Worm (Caenorhabditis elegans) whole organism, L4 larva: ENCODE results near the gene F22F4.4.

Experiments used
- F26F4.8 ChIP-seq: fragments of 200-800 bp; sonication (Bioruptor generic); conservative IDR thresholded peaks from 2 replicates; pipeline ENCODE4 v1.3.6; 2022; ENCODE audit warnings: missing genetic modification characterization, missing compliant biosample characterization
- F49E8.2 ChIP-seq: sonication (generic microtip); optimal IDR thresholded peaks from 2 replicates; lab custom pipeline; 2016; ENCODE audit warnings: missing compliant biosample characterization, mild to moderate bottlenecking, missing genetic modification characterization, borderline replicate concordance
- aha-1 ChIP-seq: fragments of 150-350 bp; peaks from one replicate; lab custom pipeline; 2014; ENCODE audit warnings: missing biosample characterization, missing genetic modification characterization
- ceh-20 ChIP-seq: fragments of 200-800 bp; sonication (Bioruptor generic); IDR thresholded peaks from 2 replicates; pipeline ENCODE4 v1.3.6; 2022; ENCODE audit warnings: missing genetic modification reagents, missing genetic modification characterization, missing compliant biosample characterization
- ceh-62 ChIP-seq: sonication (generic microtip); optimal IDR thresholded peaks from 2 replicates; lab custom pipeline; 2017; ENCODE audit warnings: missing biosample characterization, missing genetic modification characterization
- ceh-82 ChIP-seq: sonication (generic microtip); optimal IDR thresholded peaks from 2 replicates; lab custom pipeline; 2017; ENCODE audit warnings: missing biosample characterization, missing genetic modification characterization
- daf-16 ChIP-seq, 3 experiments: sonication (generic microtip); optimal IDR thresholded peaks; 2 replicates each; lab custom pipeline; 2016 to 2017; ENCODE audit warnings: missing genetic modification characterization in 3 of 3, missing genetic modification reagents in 3 of 3, mild to moderate bottlenecking in 2 of 3, missing compliant biosample characterization in 2 of 3, missing biosample characterization in 1 of 3, moderate library complexity in 1 of 3
- daf-19 ChIP-seq: fragments of 200-800 bp; sonication (Bioruptor generic); conservative IDR thresholded peaks from 2 replicates; pipeline ENCODE4 v1.3.6; 2022; ENCODE audit warnings: missing genetic modification characterization, missing compliant biosample characterization
- dmd-6 ChIP-seq: fragments of 200-800 bp; sonication (Bioruptor generic); IDR thresholded peaks from 2 replicates; pipeline ENCODE4 v1.3.6; 2022; ENCODE audit warnings: missing genetic modification reagents, missing genetic modification characterization, missing compliant biosample characterization
- dpl-1 ChIP-seq: fragments of 150-350 bp; optimal IDR thresholded peaks from 2 replicates; lab custom pipeline; 2014; ENCODE audit warnings: missing biosample characterization, missing genetic modification reagents, missing genetic modification characterization
- dve-1 ChIP-seq: sonication (generic microtip); optimal IDR thresholded peaks from 2 replicates; lab custom pipeline; 2017; ENCODE audit warnings: antibody characterized with exemption, mild to moderate bottlenecking, missing genetic modification characterization, missing compliant biosample characterization; ENCODE audit not compliant: insufficient read depth
- egl-27 ChIP-seq: sonication (generic microtip); optimal IDR thresholded peaks from 3 replicates; lab custom pipeline; 2017; ENCODE audit warnings: missing biosample characterization, missing genetic modification reagents, missing genetic modification characterization
- egl-43 ChIP-seq: fragments of 200-800 bp; sonication (Bioruptor generic); IDR thresholded peaks from 2 replicates; pipeline ENCODE4 v1.3.6; 2022; ENCODE audit warnings: missing genetic modification reagents, missing genetic modification characterization, missing compliant biosample characterization
- fos-1 ChIP-seq: fragments of 150-350 bp; optimal IDR thresholded peaks from 2 replicates; lab custom pipeline; 2014; ENCODE audit warnings: missing biosample characterization, missing genetic modification characterization
- hlh-11 ChIP-seq: fragments of 200-800 bp; sonication (Bioruptor generic); optimal IDR thresholded peaks from 2 replicates; lab custom pipeline; 2018; ENCODE audit warnings: mild to moderate bottlenecking, missing genetic modification characterization, missing compliant biosample characterization
- hlh-30 ChIP-seq: sonication (generic microtip); optimal IDR thresholded peaks from 2 replicates; lab custom pipeline; 2017; ENCODE audit warnings: antibody characterized with exemption, mild to moderate bottlenecking, missing genetic modification characterization, missing compliant biosample characterization; ENCODE audit not compliant: insufficient read depth
- lin-1 ChIP-seq: fragments of 200-800 bp; sonication (Bioruptor generic); IDR thresholded peaks from 2 replicates; pipeline ENCODE4 v1.3.6; 2022; ENCODE audit warnings: missing genetic modification reagents, missing genetic modification characterization, missing compliant biosample characterization
- lin-39 ChIP-seq: fragments of 150-350 bp; optimal IDR thresholded peaks from 2 replicates; lab custom pipeline; 2014; ENCODE audit warnings: missing biosample characterization, missing genetic modification reagents, missing genetic modification characterization
- lir-3 ChIP-seq: sonication (generic microtip); optimal IDR thresholded peaks from 2 replicates; lab custom pipeline; 2016; ENCODE audit warnings: mild to moderate bottlenecking, missing genetic modification characterization, missing compliant biosample characterization
- lsy-2 ChIP-seq, 2 experiments: fragments of 150-350 bp in 1 of 2; sonication (generic microtip) in 1 of 2; optimal IDR thresholded peaks; 2 replicates each; lab custom pipeline; 2014 to 2017; ENCODE audit warnings: missing biosample characterization in 2 of 2, missing genetic modification characterization in 2 of 2
- madf-9 ChIP-seq: fragments of 200-800 bp; sonication (Bioruptor generic); conservative IDR thresholded peaks from 2 replicates; pipeline ENCODE4 v1.3.6; 2022; ENCODE audit warnings: missing genetic modification reagents, missing genetic modification characterization, missing compliant biosample characterization
- mes-2 ChIP-seq: sonication (generic microtip); optimal IDR thresholded peaks from 2 replicates; lab custom pipeline; 2016; ENCODE audit warnings: missing genotype, mild to moderate bottlenecking, missing genetic modification characterization, missing compliant biosample characterization; ENCODE audit not compliant: poor library complexity, severe bottlenecking
- mxl-2 ChIP-seq: fragments of 200-800 bp; sonication (Bioruptor generic); conservative IDR thresholded peaks from 2 replicates; pipeline ENCODE4 v1.3.6; 2022; ENCODE audit warnings: missing genetic modification reagents, missing genetic modification characterization, missing compliant biosample characterization
- mxl-3 ChIP-seq: fragments of 200-800 bp; sonication (Bioruptor generic); optimal IDR thresholded peaks from 2 replicates; lab custom pipeline; 2018; ENCODE audit warnings: mild to moderate bottlenecking, missing genetic modification characterization, missing compliant biosample characterization
- nhr-102 ChIP-seq: sonication (generic microtip); optimal IDR thresholded peaks from 2 replicates; lab custom pipeline; 2016; ENCODE audit warnings: mild to moderate bottlenecking, missing genetic modification characterization, moderate library complexity, missing compliant biosample characterization
- nhr-28 ChIP-seq: fragments of 150-350 bp; optimal IDR thresholded peaks from 2 replicates; lab custom pipeline; 2014; ENCODE audit warnings: missing biosample characterization, missing genetic modification characterization
- php-3 ChIP-seq: fragments of 200-800 bp; sonication (Bioruptor generic); IDR thresholded peaks from 2 replicates; pipeline ENCODE4 v1.3.6; 2022; ENCODE audit warnings: missing genetic modification reagents, missing genetic modification characterization, missing compliant biosample characterization
- pqm-1 ChIP-seq: sonication (generic microtip); optimal IDR thresholded peaks from 2 replicates; lab custom pipeline; 2017; ENCODE audit warnings: missing biosample characterization, missing genetic modification characterization
- sdz-12 ChIP-seq: fragments of 200-800 bp; sonication (Bioruptor generic); optimal IDR thresholded peaks from 2 replicates; lab custom pipeline; 2018; ENCODE audit warnings: mild to moderate bottlenecking, missing genetic modification characterization, missing compliant biosample characterization
- skn-1 ChIP-seq: fragments of 150-350 bp; optimal IDR thresholded peaks from 2 replicates; lab custom pipeline; 2014; ENCODE audit warnings: missing biosample characterization, missing genetic modification characterization
- tra-1 ChIP-seq: fragments of 200-800 bp; sonication (Bioruptor generic); IDR thresholded peaks from 2 replicates; pipeline ENCODE4 v1.3.6; 2022; ENCODE audit warnings: missing genetic modification reagents, missing genetic modification characterization, missing compliant biosample characterization
- unc-62 ChIP-seq, 3 experiments: fragments of 150-350 bp in 1 of 3; sonication (generic microtip); optimal IDR thresholded peaks in 2 of 3; peaks in 1 of 3; 1 replicate in 1 of 3; 2 replicates in 2 of 3; lab custom pipeline; 2014 to 2017; ENCODE audit warnings: missing biosample characterization in 3 of 3, missing genetic modification characterization in 3 of 3, missing genetic modification reagents in 3 of 3, missing genotype in 1 of 3
- zag-1 ChIP-seq: fragments of 150-350 bp; optimal IDR thresholded peaks from 2 replicates; lab custom pipeline; 2014; ENCODE audit warnings: missing biosample characterization, missing genetic modification characterization

Gene F22F4.4

DNA sequence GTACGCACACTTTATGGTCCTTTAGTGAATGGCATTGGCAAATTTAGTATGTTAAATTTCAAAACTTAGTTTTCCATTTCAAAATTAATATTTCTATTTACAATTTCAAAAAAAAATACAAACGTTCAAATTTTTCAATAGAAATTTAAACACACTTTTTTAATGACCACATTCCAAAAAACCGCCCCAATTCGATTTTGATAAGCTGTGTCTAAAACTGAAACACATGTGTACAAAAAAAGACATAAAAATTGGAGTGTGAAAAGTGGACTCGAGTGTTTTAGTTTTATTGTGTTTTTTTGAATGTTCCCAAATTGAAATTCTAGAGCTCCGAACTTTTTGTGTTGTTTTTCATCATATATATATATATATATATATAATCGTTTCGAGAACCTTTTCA, 25.6 kb downstream of the F22F4.4 start:
- TF ChIP-seq lin-1 (GFP tag; lab: Robert Waterston, UW) (no peak), lsy-2 (tag; optimal IDR thresholded peaks at IDR 0.05; lab: Kevin White, UChicago) (no peak), mes-2 (tag; lab: Kevin White, UChicago) (no peak), lir-3 (tag; lab: Kevin White, UChicago) (no peak), fos-1 (tag; lab: Kevin White, UChicago) (no peak), skn-1 (tag; lab: Kevin White, UChicago) (no peak), nhr-28 (tag; lab: Kevin White, UChicago) (peak; percentile 58), egl-43 (GFP tag; lab: Robert Waterston, UW) (no peak), nhr-102 (tag; lab: Kevin White, UChicago) (no peak), ceh-62 (tag; lab: Kevin White, UChicago) (no peak), sdz-12 (GFP tag; lab: Kevin White, UChicago) (no peak), php-3 (GFP tag; lab: Robert Waterston, UW) (0 out of 2 replicates have a peak, but pooled peaks have one; percentile 31), ceh-82 (tag; lab: Kevin White, UChicago) (no peak), daf-16 (GFP tag; optimal IDR thresholded peaks at IDR 0.05; lab: Kevin White, UChicago) (no peak), daf-16 (tag; optimal IDR thresholded peaks at IDR 0.05; lab: Kevin White, UChicago) (peak; percentile 21)

DNA sequence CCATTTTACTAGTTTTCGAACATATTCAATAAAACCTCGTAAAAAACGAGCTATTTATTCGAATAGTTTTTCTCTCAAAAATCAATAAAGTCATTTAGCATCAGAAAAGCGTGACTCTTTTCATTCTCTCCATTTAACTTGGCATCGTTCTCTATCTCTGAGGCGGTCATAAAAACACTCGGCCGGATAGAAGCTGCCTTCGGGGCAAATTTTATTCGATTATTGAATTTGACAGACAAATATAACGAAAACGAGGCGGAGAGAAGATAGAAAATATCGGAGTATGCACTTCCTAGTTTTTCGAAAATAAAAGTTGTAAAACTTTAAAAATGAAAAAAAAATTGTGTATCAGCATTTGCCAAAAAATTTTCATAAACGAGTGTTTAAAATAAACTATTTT, 26.1 kb downstream of the F22F4.4 start:
- no peak for TF ChIP-seq egl-27 (tag; lab: Kevin White, UChicago)
- no peak for TF ChIP-seq mes-2 (tag; lab: Kevin White, UChicago)
- TF ChIP-seq aha-1, result peak; percentile 72

DNA sequence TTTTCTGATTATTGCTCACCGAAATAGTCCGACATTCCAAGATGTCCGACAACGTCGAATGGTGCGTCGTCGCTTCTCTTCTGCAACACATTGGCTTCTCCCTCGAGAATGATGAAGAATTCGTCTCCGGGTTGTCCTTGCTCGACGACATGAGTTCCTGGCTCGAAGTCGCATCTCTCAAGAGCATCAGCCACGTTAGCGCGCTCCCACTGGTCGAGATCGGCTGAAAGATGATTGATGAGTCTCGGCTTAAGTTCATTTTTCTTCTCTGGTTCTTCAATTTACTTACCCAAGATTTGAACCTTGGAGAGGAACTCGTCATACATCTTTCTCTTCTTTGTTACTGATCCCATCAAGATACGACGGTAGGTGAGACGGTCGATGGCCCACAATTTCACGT, 29.1 kb downstream of the F22F4.4 start:
- peak; percentile 69; the same call in 1 of the 2 replicates for TF ChIP-seq ceh-20
- no peak for TF ChIP-seq mxl-2 (GFP tag; lab: Robert Waterston, UW)
- TF ChIP-seq lin-39, result no peak
- TF ChIP-seq F26F4.8 (GFP tag; lab: Robert Waterston, UW), result no peak
- peak; percentile 55 for TF ChIP-seq aha-1
- TF ChIP-seq daf-19, result no peak
- TF ChIP-seq, all 104 proteins: peak for 2

DNA sequence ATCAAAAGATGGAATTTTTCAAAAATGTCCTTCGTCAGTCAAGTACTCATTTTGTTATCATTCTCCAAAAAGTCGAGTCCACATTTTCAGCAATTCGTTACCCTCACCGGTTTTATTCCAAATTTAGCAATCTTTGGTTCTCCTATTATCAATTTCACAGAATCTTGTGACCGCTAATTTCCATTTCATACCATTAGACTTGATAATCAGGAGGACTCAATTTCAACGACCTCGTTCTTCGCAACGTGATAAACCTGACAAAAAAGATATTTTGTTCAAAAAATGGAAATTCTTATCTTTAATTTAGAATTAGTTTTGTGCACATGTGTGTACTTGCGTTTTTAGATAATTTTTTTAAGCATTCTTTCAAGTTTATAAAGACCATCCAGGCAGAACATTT, 38.8 kb downstream of the F22F4.4 start:
- TF ChIP-seq hlh-30 (tag; lab: Kevin White, UChicago) (peak; percentile 55), mxl-3 (GFP tag; lab: Kevin White, UChicago) (no peak), dve-1 (tag; lab: Kevin White, UChicago) (peak; percentile 70), daf-16 (GFP tag; optimal IDR thresholded peaks at IDR 0.05; lab: Kevin White, UChicago) (no peak), daf-16 (tag; optimal IDR thresholded peaks at IDR 0.05; lab: Kevin White, UChicago) (peak; percentile 67), hlh-11 (tag; lab: Kevin White, UChicago) (peak; percentile 56), tra-1 (GFP tag; lab: Robert Waterston, UW) (peak; percentile 45; the same call in 1 of the 2 replicates), lsy-2 (tag; optimal IDR thresholded peaks at IDR 0.05; lab: Kevin White, UChicago) (no peak), dpl-1 (GFP tag; lab: Kevin White, UChicago) (no peak), lin-1 (GFP tag; lab: Robert Waterston, UW) (no peak), nhr-28 (tag; lab: Kevin White, UChicago) (peak; percentile 39), dmd-6 (GFP tag; lab: Robert Waterston, UW) (peak; percentile 74), egl-27 (tag; lab: Kevin White, UChicago) (no peak), zag-1 (no peak), ceh-20 (no peak)

DNA sequence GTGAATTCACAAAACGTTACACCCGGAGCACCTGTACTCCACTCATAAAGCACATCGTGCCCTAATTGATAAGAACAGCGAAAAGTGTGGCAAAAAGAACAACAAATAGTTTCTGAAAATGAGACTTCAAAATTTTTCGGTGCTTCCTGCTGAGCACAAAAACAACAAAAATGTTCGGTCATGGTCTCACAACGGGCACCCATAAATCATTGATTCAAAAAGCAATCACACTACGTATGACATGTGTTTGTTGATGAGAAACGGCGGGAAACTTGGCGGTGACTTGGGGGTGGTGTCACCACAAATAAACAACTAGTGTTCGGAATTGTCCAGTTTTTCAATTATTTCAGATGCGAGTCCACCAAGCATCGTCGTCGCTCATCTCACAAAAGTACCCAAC, 40.5 kb downstream of the F22F4.4 start:
- TF ChIP-seq egl-43 (GFP tag; lab: Robert Waterston, UW) (no peak), F49E8.2 (tag; lab: Kevin White, UChicago) (no peak), nhr-102 (tag; lab: Kevin White, UChicago) (no peak), nhr-28 (tag; lab: Kevin White, UChicago) (peak; percentile 45), pqm-1 (peak; percentile 9), madf-9 (GFP tag; lab: Robert Waterston, UW) (no peak), unc-62 (GFP tag; optimal IDR thresholded peaks at IDR 0.05 in 1 of 2; lab: Kevin White, UChicago) (peak in 1 of 2 experiments; percentile 64), unc-62 (tag; optimal IDR thresholded peaks at IDR 0.05; lab: Kevin White, UChicago) (no peak), daf-16 (GFP tag; optimal IDR thresholded peaks at IDR 0.05; lab: Kevin White, UChicago) (peak in 1 of 2 experiments; percentile 65), daf-16 (tag; optimal IDR thresholded peaks at IDR 0.05; lab: Kevin White, UChicago) (peak; percentile 10)
